Fruit fly (Drosophila melanogaster): ENCODE results near the gene Mnat9.

Mnat9 gene

dm6 chr3R:31592256-31592879, 23.6 kb downstream of the Mnat9 start, which contains the start of gene CG1774 (continued):
- TF ChIP-seq Dek (tag; optimal IDR thresholded peaks at IDR 0.05) (peak; percentile 74), BEAF-32 (GFP tag; optimal IDR thresholded peaks at IDR 0.05) (no peak), chif (GFP tag; optimal IDR thresholded peaks at IDR 0.05) (peak; percentile 62 to 74), CG11696 (GFP tag; IDR thresholded peaks at IDR 0.05) (no peak), Mes4 (GFP tag; optimal IDR thresholded peaks at IDR 0.05) (peak; percentile 33), CG17568 (GFP tag; optimal IDR thresholded peaks at IDR 0.05) (peak; percentile 59), Fer3 (tag; optimal IDR thresholded peaks at IDR 0.05) (peak; percentile 88), Ets97D (GFP tag; optimal IDR thresholded peaks at IDR 0.05) (peak; percentile 26), Deaf1 (tag; optimal IDR thresholded peaks at IDR 0.05) (peak; percentile 55), ttk (GFP tag; IDR thresholded peaks at IDR 0.05) (peak; percentile 36; the same call in 1 of the 2 replicates), seq (GFP tag; IDR thresholded peaks at IDR 0.05) (peak; percentile 67), gcm2 (GFP tag; optimal IDR thresholded peaks at IDR 0.05) (peak; percentile 1), CG14667 (GFP tag; IDR thresholded peaks at IDR 0.05) (no peak; the same call in 1 of the 2 replicates), jigr1 (GFP tag; IDR thresholded peaks at IDR 0.05) (0 out of 3 replicates have a peak, but pooled peaks have one; percentile 24), dimm (GFP tag; IDR thresholded peaks at IDR 0.05) (peak; percentile 46; the same call in 1 of the 2 replicates), yki (optimal IDR thresholded peaks at IDR 0.05) (no peak), sc (optimal IDR thresholded peaks at IDR 0.05) (no peak), sc (GFP tag; optimal IDR thresholded peaks at IDR 0.05) (no peak), CG13624 (GFP tag; optimal IDR thresholded peaks at IDR 0.05) (peak; percentile 91), phol (tag; optimal IDR thresholded peaks at IDR 0.05) (peak; percentile 67), Dad (GFP tag; optimal IDR thresholded peaks at IDR 0.05) (peak; percentile 44), Hr39 (optimal IDR thresholded peaks at IDR 0.05) (no peak), CG13775 (GFP tag; optimal IDR thresholded peaks at IDR 0.05) (peak; percentile 75), CG18619 (GFP tag; optimal IDR thresholded peaks at IDR 0.05) (peak; percentile 71), so (GFP tag; IDR thresholded peaks at IDR 0.05) (peak; percentile 47; the same call in 1 of the 3 replicates), slp2 (GFP tag; optimal IDR thresholded peaks at IDR 0.05) (peak; percentile 63), CG11085 (GFP tag; IDR thresholded peaks at IDR 0.05) (peak; percentile 61; the same call in 1 of the 2 replicates), CG7987 (GFP tag; optimal IDR thresholded peaks at IDR 0.05) (peak; percentile 73), CG8765 (GFP tag; IDR thresholded peaks at IDR 0.05) (peak; percentile 40; the same call in 1 of the 2 replicates), CG15601 (tag; optimal IDR thresholded peaks at IDR 0.05) (peak; percentile 31), zfh1 (GFP tag; IDR thresholded peaks at IDR 0.05) (peak; percentile 74), pan (optimal IDR thresholded peaks at IDR 0.05) (no peak), pan (GFP tag; optimal IDR thresholded peaks at IDR 0.05 in 1 of 2, IDR thresholded peaks at IDR 0.05 in 1 of 2) (peak in 1 of 2 experiments; percentile 80), CG4360 (GFP tag; IDR thresholded peaks at IDR 0.05) (no peak), Six4 (GFP tag; optimal IDR thresholded peaks at IDR 0.05) (peak; percentile 37), Optix (GFP tag; IDR thresholded peaks at IDR 0.05) (0 out of 3 replicates have a peak, but pooled peaks have one; percentile 52), CG9876 (GFP tag; optimal IDR thresholded peaks at IDR 0.05) (peak; percentile 71), Pdp1 (GFP tag; optimal IDR thresholded peaks at IDR 0.05) (peak; percentile 78 to 81), tap (tag; optimal IDR thresholded peaks at IDR 0.05) (peak; percentile 47), amos (GFP tag; IDR thresholded peaks at IDR 0.05; ENCODE audit: partially characterized antibody) (no peak), sr (GFP tag; IDR thresholded peaks at IDR 0.05) (no peak), cad (GFP tag; optimal IDR thresholded peaks at IDR 0.05) (no peak), Nf-YB (GFP tag; optimal IDR thresholded peaks at IDR 0.05) (peak; percentile 31), CG9609 (GFP tag; optimal IDR thresholded peaks at IDR 0.05) (peak; percentile 80), her (GFP tag; optimal IDR thresholded peaks at IDR 0.05) (peak; percentile 83), CG9932 (GFP tag; IDR thresholded peaks at IDR 0.05) (peak; percentile 83), CG10431 (GFP tag; optimal IDR thresholded peaks at IDR 0.05) (no peak), CG6254 (GFP tag; optimal IDR thresholded peaks at IDR 0.05) (peak; percentile 44), CG4328 (GFP tag; optimal IDR thresholded peaks at IDR 0.05) (no peak), CG15073 (GFP tag; optimal IDR thresholded peaks at IDR 0.05) (no peak), CG18764 (GFP tag; optimal IDR thresholded peaks at IDR 0.05) (peak; percentile 48)

Measured in whole organism, embryonic.